Comparison of ENCODE assay signal across 5 worm cellular contexts in the genomic region with DNA sequence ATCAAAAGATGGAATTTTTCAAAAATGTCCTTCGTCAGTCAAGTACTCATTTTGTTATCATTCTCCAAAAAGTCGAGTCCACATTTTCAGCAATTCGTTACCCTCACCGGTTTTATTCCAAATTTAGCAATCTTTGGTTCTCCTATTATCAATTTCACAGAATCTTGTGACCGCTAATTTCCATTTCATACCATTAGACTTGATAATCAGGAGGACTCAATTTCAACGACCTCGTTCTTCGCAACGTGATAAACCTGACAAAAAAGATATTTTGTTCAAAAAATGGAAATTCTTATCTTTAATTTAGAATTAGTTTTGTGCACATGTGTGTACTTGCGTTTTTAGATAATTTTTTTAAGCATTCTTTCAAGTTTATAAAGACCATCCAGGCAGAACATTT.
A peak's percentile ranks its signal among the peaks of the same experiment; 100 is the strongest.
TF ChIP-seq lines count a peak whose summit lies in the region.

No protein-coding gene starts in this region.

TF ChIP-seq in whole organism, L1 larva, 84 proteins besides CTCF, POLR2A, EP300 and RAD21 (continues in another document):
- TF ChIP-seq nhr-76 (tag; optimal IDR thresholded peaks at IDR 0.05; lab: Kevin White, UChicago) (no peak), ztf-11 (tag; optimal IDR thresholded peaks at IDR 0.05; lab: Kevin White, UChicago) (no peak), pax-3 (tag; optimal IDR thresholded peaks at IDR 0.05; lab: Kevin White, UChicago) (no peak), C34B4.2 (tag; optimal IDR thresholded peaks at IDR 0.05; lab: Kevin White, UChicago) (no peak), unc-130 (tag; optimal IDR thresholded peaks at IDR 0.05; lab: Kevin White, UChicago) (no peak), elt-2 (tag; optimal IDR thresholded peaks at IDR 0.05; lab: Kevin White, UChicago) (peak; percentile 93), dpl-1 (GFP tag; optimal IDR thresholded peaks at IDR 0.05; lab: Kevin White, UChicago) (no peak), sptf-1 (tag; optimal IDR thresholded peaks at IDR 0.05; lab: Kevin White, UChicago) (no peak), xbp-1 (tag; optimal IDR thresholded peaks at IDR 0.05; lab: Kevin White, UChicago) (no peak), ztf-4 (tag; optimal IDR thresholded peaks at IDR 0.05; lab: Kevin White, UChicago) (no peak), irx-1 (tag; optimal IDR thresholded peaks at IDR 0.05; lab: Kevin White, UChicago) (no peak), nhr-47 (tag; optimal IDR thresholded peaks at IDR 0.05; lab: Kevin White, UChicago) (no peak), sox-4 (tag; optimal IDR thresholded peaks at IDR 0.05; lab: Kevin White, UChicago) (no peak), tbx-2 (tag; optimal IDR thresholded peaks at IDR 0.05; lab: Kevin White, UChicago) (no peak), nhr-90 (tag; optimal IDR thresholded peaks at IDR 0.05; lab: Kevin White, UChicago; ENCODE audit: poor library complexity) (peak; percentile 19), egl-13 (tag; optimal IDR thresholded peaks at IDR 0.05; lab: Kevin White, UChicago) (no peak), lin-13 (GFP tag; optimal IDR thresholded peaks at IDR 0.05; lab: Kevin White, UChicago) (no peak), lin-14 (GFP tag; optimal IDR thresholded peaks at IDR 0.05; lab: Kevin White, UChicago) (peak; percentile 5)

TF ChIP-seq in whole organism, L2 larva, 48 proteins besides CTCF, POLR2A, EP300 and RAD21:
- TF ChIP-seq sma-9 (GFP tag; optimal IDR thresholded peaks at IDR 0.05; lab: Kevin White, UChicago) (peak; percentile 42), sma-9 (tag; optimal IDR thresholded peaks at IDR 0.05; lab: Kevin White, UChicago) (no peak), zag-1 (tag; optimal IDR thresholded peaks at IDR 0.05; lab: Kevin White, UChicago) (no peak), fos-1 (tag; optimal IDR thresholded peaks at IDR 0.05; lab: Kevin White, UChicago) (peak; percentile 16), gmeb-1 (tag; optimal IDR thresholded peaks at IDR 0.05; lab: Kevin White, UChicago) (peak; percentile 41)

TF ChIP-seq in whole organism, L3 larva, 47 proteins besides CTCF, POLR2A, EP300 and RAD21:
- TF ChIP-seq ztf-11 (tag; optimal IDR thresholded peaks at IDR 0.05; lab: Kevin White, UChicago) (no peak), pha-4 (tag; optimal IDR thresholded peaks at IDR 0.05; lab: Kevin White, UChicago) (peak; percentile 22), elt-2 (tag; optimal IDR thresholded peaks at IDR 0.05; lab: Kevin White, UChicago) (peak; percentile 91), mml-1 (tag; optimal IDR thresholded peaks at IDR 0.05; lab: Kevin White, UChicago) (no peak), tbx-2 (tag; optimal IDR thresholded peaks at IDR 0.05; lab: Kevin White, UChicago) (no peak), fkh-2 (tag; optimal IDR thresholded peaks at IDR 0.05; lab: Kevin White, UChicago) (no peak), R02D3.7 (tag; optimal IDR thresholded peaks at IDR 0.05; lab: Kevin White, UChicago) (no peak), jun-1 (tag; optimal IDR thresholded peaks at IDR 0.05; lab: Kevin White, UChicago) (peak; percentile 43), hmg-11 (tag; optimal IDR thresholded peaks at IDR 0.05; lab: Kevin White, UChicago) (no peak), mdl-1 (tag; optimal IDR thresholded peaks at IDR 0.05; lab: Kevin White, UChicago) (no peak), skn-1 (tag; optimal IDR thresholded peaks at IDR 0.05; lab: Kevin White, UChicago) (no peak), ceh-28 (tag; optimal IDR thresholded peaks at IDR 0.05; lab: Kevin White, UChicago) (no peak), fos-1 (tag; optimal IDR thresholded peaks at IDR 0.05; lab: Kevin White, UChicago) (no peak), nhr-11 (tag; optimal IDR thresholded peaks at IDR 0.05; lab: Kevin White, UChicago) (no peak), nfya-1 (tag; optimal IDR thresholded peaks at IDR 0.05; lab: Kevin White, UChicago; ENCODE audit: insufficient read depth) (no peak), nhr-23 (tag; optimal IDR thresholded peaks at IDR 0.05; lab: Kevin White, UChicago) (no peak), unc-39 (tag; optimal IDR thresholded peaks at IDR 0.05; lab: Kevin White, UChicago) (no peak)

TF ChIP-seq in whole organism, L4 larva, 104 proteins besides CTCF, POLR2A, EP300 and RAD21 (continues in another document):
- TF ChIP-seq mdt-29 (GFP tag; IDR thresholded peaks at IDR 0.05; lab: Robert Waterston, UW) (no peak), madf-9 (GFP tag; conservative IDR thresholded peaks at IDR 0.05; lab: Robert Waterston, UW) (no peak), F37D6.2 (tag; optimal IDR thresholded peaks at IDR 0.05; lab: Kevin White, UChicago) (no peak), ZK546.5 (tag; optimal IDR thresholded peaks at IDR 0.05; lab: Kevin White, UChicago) (no peak), dve-1 (tag; optimal IDR thresholded peaks at IDR 0.05; lab: Kevin White, UChicago; ENCODE audit: insufficient read depth) (peak; percentile 70), ceh-32 (tag; optimal IDR thresholded peaks at IDR 0.05; lab: Kevin White, UChicago; ENCODE audit: poor library complexity) (no peak), ceh-82 (tag; optimal IDR thresholded peaks at IDR 0.05; lab: Kevin White, UChicago) (no peak), lin-15B (tag; optimal IDR thresholded peaks at IDR 0.05; lab: Kevin White, UChicago) (no peak), tag-97 (GFP tag; IDR thresholded peaks at IDR 0.05; lab: Robert Waterston, UW) (no peak), D1046.2 (GFP tag; IDR thresholded peaks at IDR 0.05; lab: Robert Waterston, UW) (no peak), nhr-111 (GFP tag; optimal IDR thresholded peaks at IDR 0.05; lab: Kevin White, UChicago) (no peak), madf-5 (GFP tag; IDR thresholded peaks at IDR 0.05; lab: Robert Waterston, UW) (no peak), saeg-2 (GFP tag; IDR thresholded peaks at IDR 0.05; lab: Robert Waterston, UW) (no peak), spr-1 (tag; optimal IDR thresholded peaks at IDR 0.05; lab: Kevin White, UChicago) (no peak), nhr-48 (tag; optimal IDR thresholded peaks at IDR 0.05; lab: Kevin White, UChicago) (no peak), tra-1 (GFP tag; IDR thresholded peaks at IDR 0.05; lab: Robert Waterston, UW) (peak; percentile 45; the same call in 1 of the 2 replicates), ceh-44 (GFP tag; IDR thresholded peaks at IDR 0.05; lab: Robert Waterston, UW) (no peak), R02D3.7 (tag; optimal IDR thresholded peaks at IDR 0.05; lab: Kevin White, UChicago) (no peak), lsy-2 (tag; optimal IDR thresholded peaks at IDR 0.05; lab: Kevin White, UChicago) (no peak), Y75B8A.6 (GFP tag; IDR thresholded peaks at IDR 0.05; lab: Robert Waterston, UW) (no peak), vab-7 (GFP tag; IDR thresholded peaks at IDR 0.05; lab: Robert Waterston, UW) (no peak), aha-1 (tag; lab: Kevin White, UChicago) (no peak), hlh-30 (tag; optimal IDR thresholded peaks at IDR 0.05; lab: Kevin White, UChicago; ENCODE audit: insufficient read depth) (peak; percentile 55), dmd-6 (GFP tag; IDR thresholded peaks at IDR 0.05; lab: Robert Waterston, UW) (peak; percentile 74), Y5F2A.4 (GFP tag; optimal IDR thresholded peaks at IDR 0.05; lab: Kevin White, UChicago) (no peak), Y48G9A.11 (GFP tag; IDR thresholded peaks at IDR 0.05; lab: Robert Waterston, UW) (no peak), ztf-11 (tag; optimal IDR thresholded peaks at IDR 0.05; lab: Kevin White, UChicago) (no peak), nhr-102 (tag; optimal IDR thresholded peaks at IDR 0.05; lab: Kevin White, UChicago) (no peak)

TF ChIP-seq in whole organism, young adult, 124 proteins besides CTCF, POLR2A, EP300 and RAD21:
- TF ChIP-seq nhr-80 (tag; optimal IDR thresholded peaks at IDR 0.05; lab: Kevin White, UChicago) (peak; percentile 80), cebp-1 (GFP tag; IDR thresholded peaks at IDR 0.05; lab: Robert Waterston, UW) (no peak), cebp-1 (tag; optimal IDR thresholded peaks at IDR 0.05; lab: Kevin White, UChicago) (no peak)
